Fruit fly (Drosophila melanogaster) whole organism, embryonic: Measurements from ENCODE around the gene baf.
A peak's percentile ranks its signal among the peaks of the same experiment; 100 is the strongest.

ENCODE experiments used
- Bgb ChIP-seq: fragments of 200-800 bp; sonication (Bioruptor generic); IDR thresholded peaks from 2 replicates; pipeline ENCODE4 v1.3.6; 2022; ENCODE audit warnings: missing biosample characterization, missing genetic modification characterization; ENCODE audit not compliant: partially characterized antibody
- Blimp-1 ChIP-seq: fragments of 200-800 bp; sonication (Bioruptor generic); optimal IDR thresholded peaks from 3 replicates; lab custom pipeline; 2018; ENCODE audit warnings: missing biosample characterization, missing genetic modification characterization, mild to moderate bottlenecking, moderate library complexity, missing genetic modification reagents
- CG11695 ChIP-seq: fragments of 200-800 bp; sonication (Bioruptor generic); IDR thresholded peaks from 3 replicates; pipeline ENCODE4 v1.3.6; 2022; ENCODE audit warnings: missing biosample characterization, missing genetic modification characterization
- CG13287 ChIP-seq: fragments of 200-800 bp; sonication (Bioruptor generic); IDR thresholded peaks from 2 replicates; pipeline ENCODE4 v1.3.6; 2022; ENCODE audit warnings: missing biosample characterization, missing genetic modification characterization; ENCODE audit not compliant: partially characterized antibody
- CG16813 ChIP-seq: fragments of 200-800 bp; sonication (Bioruptor generic); IDR thresholded peaks from 3 replicates; pipeline ENCODE4 v1.3.6; 2022; ENCODE audit warnings: missing biosample characterization, missing genetic modification characterization; ENCODE audit not compliant: partially characterized antibody
- CG17802 ChIP-seq: fragments of 200-800 bp; sonication (Bioruptor generic); optimal IDR thresholded peaks from 2 replicates; lab custom pipeline; 2018; ENCODE audit warnings: missing biosample characterization, mild to moderate bottlenecking, missing genetic modification characterization, moderate library complexity
- CG18599 ChIP-seq: fragments of 200-800 bp; sonication (Bioruptor generic); optimal IDR thresholded peaks from 3 replicates; lab custom pipeline; 2017; ENCODE audit warnings: missing biosample characterization, missing genetic modification characterization, mild to moderate bottlenecking, moderate library complexity, missing genetic modification reagents
- CG33557 ChIP-seq: fragments of 200-800 bp; sonication (Bioruptor generic); optimal IDR thresholded peaks from 2 replicates; lab custom pipeline; 2019; ENCODE audit warnings: missing biosample characterization, mild to moderate bottlenecking, missing genetic modification characterization, moderate library complexity
- CG34224 ChIP-seq: fragments of 200-800 bp; sonication (Bioruptor generic); IDR thresholded peaks from 3 replicates; pipeline ENCODE4 v1.3.6; 2022; ENCODE audit warnings: missing biosample characterization, missing genetic modification characterization; ENCODE audit not compliant: partially characterized antibody
- CG34422 ChIP-seq: fragments of 200-800 bp; sonication (Bioruptor generic); IDR thresholded peaks from 3 replicates; pipeline ENCODE4 v1.3.6; 2022; ENCODE audit warnings: missing biosample characterization, missing genetic modification characterization
- CG42726 ChIP-seq: fragments of 200-800 bp; sonication (Bioruptor generic); IDR thresholded peaks from 2 replicates; pipeline ENCODE4 v1.3.6; 2022; ENCODE audit warnings: missing biosample characterization, missing genetic modification characterization; ENCODE audit not compliant: partially characterized antibody
- CG4617 ChIP-seq: fragments of 200-800 bp; sonication (Bioruptor generic); optimal IDR thresholded peaks from 3 replicates; lab custom pipeline; 2016; ENCODE audit warnings: missing biosample characterization, missing genetic modification characterization, borderline replicate concordance
- CG6791 ChIP-seq: fragments of 200-800 bp; sonication (Bioruptor generic); IDR thresholded peaks from 3 replicates; pipeline ENCODE4 v1.3.6; 2022; ENCODE audit warnings: missing biosample characterization, missing genetic modification characterization; ENCODE audit not compliant: partially characterized antibody
- CG7271 ChIP-seq: fragments of 200-800 bp; sonication (Bioruptor generic); optimal IDR thresholded peaks from 2 replicates; lab custom pipeline; 2018; ENCODE audit warnings: missing biosample characterization, mild to moderate bottlenecking, missing genetic modification characterization, moderate library complexity
- CG9215 ChIP-seq: fragments of 200-800 bp; sonication (Bioruptor generic); IDR thresholded peaks from 2 replicates; pipeline ENCODE4 v1.3.6; 2022; ENCODE audit warnings: missing biosample characterization, missing genetic modification characterization
- CG9797 ChIP-seq: fragments of 200-800 bp; sonication (Bioruptor generic); optimal IDR thresholded peaks from 3 replicates; lab custom pipeline; 2018; ENCODE audit warnings: missing biosample characterization, mild to moderate bottlenecking, missing genetic modification characterization
- Dfd ChIP-seq, 2 experiments: fragments of >200 bp; optimal IDR thresholded peaks; 2 replicates each; lab custom pipeline; 2017; ENCODE audit warnings: missing biosample characterization in 2 of 2, missing genetic modification characterization in 2 of 2
- Doc3 ChIP-seq: fragments of 200-800 bp; sonication (Bioruptor generic); IDR thresholded peaks from 3 replicates; pipeline ENCODE4 v1.3.6; 2022; ENCODE audit warnings: missing biosample characterization, missing genetic modification characterization; ENCODE audit not compliant: partially characterized antibody
- Dp ChIP-seq: fragments of 200-800 bp; sonication (Bioruptor generic); optimal IDR thresholded peaks from 2 replicates; lab custom pipeline; 2018; ENCODE audit warnings: missing biosample characterization, mild to moderate bottlenecking, missing genetic modification characterization, moderate library complexity
- Dref ChIP-seq: fragments of 200-800 bp; sonication (Bioruptor generic); IDR thresholded peaks from 2 replicates; pipeline ENCODE4 v1.3.6; 2022; ENCODE audit warnings: missing biosample characterization, missing genetic modification characterization
- HLH4C ChIP-seq: fragments of 200-800 bp; sonication (Bioruptor generic); IDR thresholded peaks from 3 replicates; pipeline ENCODE4 v1.3.6; 2022; ENCODE audit warnings: missing biosample characterization, missing genetic modification characterization; ENCODE audit not compliant: partially characterized antibody
- MBD-R2 ChIP-seq: fragments of 200-800 bp; sonication (Bioruptor generic); IDR thresholded peaks from 2 replicates; pipeline ENCODE4 v1.3.6; 2022; ENCODE audit warnings: missing biosample characterization, missing genetic modification characterization
- Myb ChIP-seq: fragments of 200-800 bp; sonication (Bioruptor generic); optimal IDR thresholded peaks from 2 replicates; lab custom pipeline; 2016; ENCODE audit warnings: missing biosample characterization, missing genetic modification characterization
- Opbp ChIP-seq: fragments of 200-800 bp; sonication (Bioruptor generic); IDR thresholded peaks from 3 replicates; pipeline ENCODE4 v1.3.6; 2022; ENCODE audit warnings: missing biosample characterization, missing genetic modification characterization; ENCODE audit not compliant: partially characterized antibody
- Scr ChIP-seq: fragments of 200-800 bp; sonication (Bioruptor generic); IDR thresholded peaks from 2 replicates; pipeline ENCODE4 v1.3.6; 2022; ENCODE audit warnings: missing biosample characterization, missing genetic modification characterization; ENCODE audit not compliant: partially characterized antibody
- Side ChIP-seq: fragments of 200-800 bp; sonication (Bioruptor generic); optimal IDR thresholded peaks from 2 replicates; lab custom pipeline; 2016; ENCODE audit warnings: missing biosample characterization, missing genetic modification characterization
- YL-1 ChIP-seq: fragments of 200-800 bp; sonication (Bioruptor generic); optimal IDR thresholded peaks from 3 replicates; lab custom pipeline; 2017; ENCODE audit warnings: missing biosample characterization, mild to moderate bottlenecking, missing genetic modification characterization
- amos ChIP-seq: fragments of 200-800 bp; sonication (Bioruptor generic); IDR thresholded peaks from 2 replicates; pipeline ENCODE4 v1.3.6; 2022; ENCODE audit warnings: missing biosample characterization, missing genetic modification characterization; ENCODE audit not compliant: partially characterized antibody
- ato ChIP-seq: fragments of 200-800 bp; sonication (Bioruptor generic); IDR thresholded peaks from 2 replicates; pipeline ENCODE4 v1.3.6; 2022; ENCODE audit warnings: missing biosample characterization, missing genetic modification characterization; ENCODE audit not compliant: partially characterized antibody
- bbx ChIP-seq: fragments of 200-800 bp; sonication (Bioruptor generic); IDR thresholded peaks from 2 replicates; pipeline ENCODE4 v1.3.6; 2022; ENCODE audit warnings: missing biosample characterization, missing genetic modification characterization; ENCODE audit not compliant: partially characterized antibody
- chinmo ChIP-seq: fragments of 200-800 bp; sonication (Bioruptor generic); IDR thresholded peaks from 4 replicates; pipeline ENCODE4 v1.3.6; 2022; ENCODE audit warnings: missing biosample characterization, missing genetic modification characterization; ENCODE audit not compliant: partially characterized antibody
- crp ChIP-seq, 2 experiments: fragments of 200-800 bp; sonication (Bioruptor generic); optimal IDR thresholded peaks; 2 replicates in 1 of 2; 3 replicates in 1 of 2; lab custom pipeline; 2017; ENCODE audit warnings: missing biosample characterization in 2 of 2, missing genetic modification characterization in 2 of 2, mild to moderate bottlenecking in 1 of 2, moderate library complexity in 1 of 2
- fd64A ChIP-seq: fragments of 200-800 bp; sonication (Bioruptor generic); optimal IDR thresholded peaks from 3 replicates; lab custom pipeline; 2018; ENCODE audit warnings: missing biosample characterization, mild to moderate bottlenecking, missing genetic modification characterization
- gce ChIP-seq: fragments of 200-800 bp; sonication (Bioruptor generic); IDR thresholded peaks from 3 replicates; pipeline ENCODE4 v1.3.6; 2022; ENCODE audit warnings: missing biosample characterization, missing genetic modification characterization
- hbn ChIP-seq: fragments of 200-800 bp; sonication (Bioruptor generic); IDR thresholded peaks from 2 replicates; pipeline ENCODE4 v1.3.6; 2022; ENCODE audit warnings: missing biosample characterization, missing genetic modification characterization; ENCODE audit not compliant: partially characterized antibody
- klu ChIP-seq: fragments of 200-800 bp; sonication (Bioruptor generic); IDR thresholded peaks from 2 replicates; pipeline ENCODE4 v1.3.6; 2022; ENCODE audit warnings: missing biosample characterization, missing genetic modification characterization
- mld ChIP-seq: fragments of 200-800 bp; sonication (Bioruptor generic); IDR thresholded peaks from 3 replicates; pipeline ENCODE4 v1.3.6; 2022; ENCODE audit warnings: missing biosample characterization, missing genetic modification characterization; ENCODE audit not compliant: partially characterized antibody
- nerfin-2 ChIP-seq: fragments of 200-800 bp; sonication (Bioruptor generic); IDR thresholded peaks from 2 replicates; pipeline ENCODE4 v1.3.6; 2022; ENCODE audit warnings: missing biosample characterization, missing genetic modification characterization; ENCODE audit not compliant: partially characterized antibody
- pzg ChIP-seq: fragments of 200-800 bp; sonication (Bioruptor generic); optimal IDR thresholded peaks from 3 replicates; lab custom pipeline; 2018; ENCODE audit warnings: missing biosample characterization, mild to moderate bottlenecking, missing genetic modification characterization, moderate library complexity
- run ChIP-seq: fragments of 200-800 bp; sonication (Bioruptor generic); optimal IDR thresholded peaks from 3 replicates; lab custom pipeline; 2018; ENCODE audit warnings: missing biosample characterization, mild to moderate bottlenecking, missing genetic modification characterization
- sna ChIP-seq: fragments of 200-800 bp; sonication (Bioruptor generic); IDR thresholded peaks from 2 replicates; pipeline ENCODE4 v1.3.6; 2022; ENCODE audit warnings: missing biosample characterization, missing genetic modification characterization; ENCODE audit not compliant: partially characterized antibody
- stwl ChIP-seq: fragments of 200-800 bp; sonication (Bioruptor generic); optimal IDR thresholded peaks from 3 replicates; lab custom pipeline; 2018; ENCODE audit warnings: missing biosample characterization, mild to moderate bottlenecking, missing genetic modification characterization, moderate library complexity
- tna ChIP-seq: fragments of 200-800 bp; sonication (Bioruptor generic); IDR thresholded peaks from 2 replicates; pipeline ENCODE4 v1.3.6; 2022; ENCODE audit warnings: missing biosample characterization, missing genetic modification characterization; ENCODE audit not compliant: partially characterized antibody
- unc-4 ChIP-seq: fragments of 200-800 bp; sonication (Bioruptor generic); IDR thresholded peaks from 2 replicates; pipeline ENCODE4 v1.3.6; 2022; ENCODE audit warnings: missing biosample characterization, missing genetic modification characterization; ENCODE audit not compliant: partially characterized antibody
- vnd ChIP-seq: fragments of 200-800 bp; sonication (Bioruptor generic); IDR thresholded peaks from 3 replicates; pipeline ENCODE4 v1.3.6; 2022; ENCODE audit warnings: missing biosample characterization, missing genetic modification characterization; ENCODE audit not compliant: partially characterized antibody
- zen2 ChIP-seq: fragments of 200-800 bp; sonication (Bioruptor generic); IDR thresholded peaks from 3 replicates; pipeline ENCODE4 v1.3.6; 2022; ENCODE audit warnings: missing biosample characterization, missing genetic modification characterization; ENCODE audit not compliant: partially characterized antibody

baf gene

dm6 chr2L:8043282-8043668, 14.0 kb downstream of the baf start, which contains the start of gene Megf8:
Megf8 (plus strand) TSS chr2L:8043471.
- TF ChIP-seq MBD-R2 (GFP tag; lab: Robert Waterston, UW) (peak; percentile 52), Side (no peak), vnd (peak; percentile 16), Scr (GFP tag; lab: Robert Waterston, UW) (peak; percentile 12; the same call in 1 of the 2 replicates), CG18599 (GFP tag; lab: Kevin White, UChicago) (no peak), hbn (GFP tag; lab: Robert Waterston, UW) (peak; percentile 55), YL-1 (peak; percentile 73), CG16813 (GFP tag; lab: Robert Waterston, UW) (peak; percentile 5; the same call in 2 of the 3 replicates), CG34224 (GFP tag; lab: Robert Waterston, UW) (peak; percentile 84), CG6791 (GFP tag; lab: Robert Waterston, UW) (peak; percentile 74), unc-4 (GFP tag; lab: Robert Waterston, UW) (peak; percentile 53; the same call in 1 of the 2 replicates), chinmo (peak; percentile 92), fd64A (GFP tag; lab: Kevin White, UChicago) (no peak), Bgb (GFP tag; lab: Robert Waterston, UW) (peak; percentile 77), Blimp-1 (GFP tag; lab: Kevin White, UChicago) (peak; percentile 100), CG7271 (tag; lab: Kevin White, UChicago) (no peak), bbx (GFP tag; lab: Robert Waterston, UW) (peak; percentile 82), gce (GFP tag; lab: Robert Waterston, UW) (no peak), CG34422 (GFP tag; lab: Robert Waterston, UW) (0 out of 3 replicates have a peak, but pooled peaks have one; percentile 8), zen2 (GFP tag; lab: Robert Waterston, UW) (peak; percentile 84), nerfin-2 (GFP tag; lab: Robert Waterston, UW) (peak; percentile 75), pzg (GFP tag; lab: Kevin White, UChicago) (peak; percentile 28), tna (GFP tag; lab: Robert Waterston, UW) (peak; percentile 72), crp (GFP tag; optimal IDR thresholded peaks at IDR 0.05; lab: Kevin White, UChicago) (peak; percentile 48 to 90), CG9215 (GFP tag; lab: Robert Waterston, UW) (peak; percentile 85), CG9797 (GFP tag; lab: Kevin White, UChicago) (peak; percentile 43), Myb (GFP tag; lab: Kevin White, UChicago) (peak; percentile 81), sna (GFP tag; lab: Robert Waterston, UW) (peak; percentile 55), Dp (GFP tag; lab: Kevin White, UChicago) (peak; percentile 26), CG42726 (GFP tag; lab: Robert Waterston, UW) (peak; percentile 21; the same call in 1 of the 2 replicates), stwl (peak; percentile 51), klu (GFP tag; lab: Robert Waterston, UW) (no peak), CG33557 (GFP tag; lab: Kevin White, UChicago) (no peak), Dref (GFP tag; lab: Robert Waterston, UW) (peak; percentile 83), Doc3 (peak; percentile 31; the same call in 1 of the 3 replicates), mld (GFP tag; lab: Robert Waterston, UW) (peak; percentile 47; the same call in 1 of the 3 replicates), CG17802 (no peak), CG11695 (GFP tag; lab: Robert Waterston, UW) (no peak), CG4617 (GFP tag; lab: Kevin White, UChicago) (peak; percentile 35), run (tag; lab: Kevin White, UChicago) (no peak), Opbp (GFP tag; lab: Robert Waterston, UW) (peak; percentile 78; the same call in 2 of the 3 replicates), HLH4C (GFP tag; lab: Robert Waterston, UW) (peak; percentile 75), CG13287 (GFP tag; lab: Robert Waterston, UW) (peak; percentile 60), amos (GFP tag; lab: Robert Waterston, UW) (peak; percentile 61; the same call in 1 of the 2 replicates), Dfd (GFP tag; optimal IDR thresholded peaks at IDR 0.05; lab: Kevin White, UChicago) (no peak), ato (GFP tag; lab: Robert Waterston, UW) (peak; percentile 77)
